Worm (Caenorhabditis elegans) whole organism, early embryonic: ENCODE data around the gene ostb-1.

Experiments
- B0310.2 ChIP-seq: sonication (generic microtip); optimal IDR thresholded peaks from 2 replicates; lab custom pipeline; 2016; ENCODE audit warnings: mild to moderate bottlenecking, missing genetic modification characterization, missing compliant biosample characterization
- F13C5.2 ChIP-seq: sonication (generic microtip); optimal IDR thresholded peaks from 2 replicates; lab custom pipeline; 2017; ENCODE audit warnings: mild to moderate bottlenecking, missing genetic modification characterization, inconsistent platforms, missing compliant biosample characterization
- aly-1 ChIP-seq: sonication (generic microtip); optimal IDR thresholded peaks from 2 replicates; lab custom pipeline; 2016; ENCODE audit warnings: missing genetic modification characterization, missing compliant biosample characterization
- ama-1 ChIP-seq: fragments of 150-350 bp; optimal IDR thresholded peaks from 2 replicates; lab custom pipeline; 2014
- ceh-13 ChIP-seq: fragments of 200-800 bp; sonication (Bioruptor generic); optimal IDR thresholded peaks from 2 replicates; lab custom pipeline; 2018; ENCODE audit warnings: mild to moderate bottlenecking, missing genetic modification characterization, missing compliant biosample characterization
- ceh-36 ChIP-seq: sonication (generic microtip); optimal IDR thresholded peaks from 2 replicates; lab custom pipeline; 2016; ENCODE audit warnings: missing genetic modification characterization, inconsistent platforms, missing compliant biosample characterization
- ets-7 ChIP-seq: sonication (generic microtip); optimal IDR thresholded peaks from 2 replicates; lab custom pipeline; 2016; ENCODE audit warnings: missing genotype, missing genetic modification characterization, missing compliant biosample characterization
- flt-1 ChIP-seq: fragments of 200-800 bp; sonication (Bioruptor generic); IDR thresholded peaks from 2 replicates; pipeline ENCODE4 v1.3.6; 2022; ENCODE audit warnings: missing genetic modification characterization, missing compliant biosample characterization
- hmbx-1 ChIP-seq: sonication (generic microtip); optimal IDR thresholded peaks from 2 replicates; lab custom pipeline; 2016; ENCODE audit warnings: mild to moderate bottlenecking, missing genetic modification characterization, missing compliant biosample characterization
- hmg-4 ChIP-seq: fragments of 200-800 bp; sonication (Bioruptor generic); optimal IDR thresholded peaks from 2 replicates; lab custom pipeline; 2018; ENCODE audit warnings: mild to moderate bottlenecking, missing genetic modification characterization, missing compliant biosample characterization
- hnd-1 ChIP-seq: sonication (generic microtip); optimal IDR thresholded peaks from 2 replicates; lab custom pipeline; 2016; ENCODE audit warnings: missing genetic modification characterization, missing compliant biosample characterization
- pes-1 ChIP-seq: fragments of 200-800 bp; sonication (Bioruptor generic); IDR thresholded peaks from 2 replicates; pipeline ENCODE4 v1.3.6; 2022; ENCODE audit warnings: missing genetic modification reagents, missing genetic modification characterization, missing compliant biosample characterization
- scrt-1 ChIP-seq: fragments of 200-800 bp; sonication (Bioruptor generic); IDR thresholded peaks from 2 replicates; pipeline ENCODE4 v1.3.6; 2022; ENCODE audit warnings: missing genetic modification characterization, missing compliant biosample characterization
- sea-1 ChIP-seq: fragments of 200-800 bp; sonication (Bioruptor generic); conservative IDR thresholded peaks from 2 replicates; pipeline ENCODE4 v1.3.6; 2022; ENCODE audit warnings: missing genetic modification characterization, missing compliant biosample characterization
- tbx-11 ChIP-seq: fragments of 200-800 bp; sonication (Bioruptor generic); IDR thresholded peaks from 2 replicates; pipeline ENCODE4 v1.3.6; 2022; ENCODE audit warnings: missing genetic modification characterization, missing compliant biosample characterization
- tbx-37 ChIP-seq: fragments of 200-800 bp; sonication (Bioruptor generic); conservative IDR thresholded peaks from 2 replicates; pipeline ENCODE4 v1.3.6; 2022; ENCODE audit warnings: missing genetic modification reagents, missing genetic modification characterization, missing compliant biosample characterization
- tra-4 ChIP-seq: sonication (generic microtip); optimal IDR thresholded peaks from 2 replicates; lab custom pipeline; 2017; ENCODE audit warnings: missing genetic modification characterization, missing compliant biosample characterization

Gene ostb-1

DNA sequence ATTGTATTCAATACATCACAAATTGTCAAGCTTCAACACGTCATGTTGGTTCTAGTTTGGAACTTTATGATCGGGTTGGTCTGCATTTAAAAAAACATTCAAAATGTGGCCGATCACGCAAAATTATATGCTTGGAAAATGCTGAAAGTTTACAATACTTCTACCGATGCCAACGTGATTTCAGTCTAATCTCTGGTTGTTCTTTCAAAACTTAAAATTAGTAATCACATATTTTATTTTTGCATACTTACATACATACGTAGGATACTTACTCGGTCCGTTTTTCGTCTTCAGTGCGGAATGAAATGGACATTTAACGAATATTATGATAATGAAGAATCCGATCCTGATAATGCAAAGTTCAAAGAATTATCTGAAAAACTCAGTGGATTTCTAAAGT is 39.2 kb upstream of the ostb-1 start, which contains the start of gene srw-62:
Gene srw-62, plus strand, starts transcription at position 301 of the 400 bp plus-strand sequence.
- TF ChIP-seq ceh-13 (GFP tag; lab: Kevin White, UChicago) = no peak
- no peak for TF ChIP-seq pes-1 (GFP tag; lab: Robert Waterston, UW)
- TF ChIP-seq hmbx-1 (tag; lab: Kevin White, UChicago) = no peak
- no peak for TF ChIP-seq tra-4 (tag; lab: Kevin White, UChicago)
- TF ChIP-seq hnd-1 (tag; lab: Kevin White, UChicago) = no peak
- TF ChIP-seq B0310.2 (tag; lab: Kevin White, UChicago) = no peak
- TF ChIP-seq ceh-36 = no peak

DNA sequence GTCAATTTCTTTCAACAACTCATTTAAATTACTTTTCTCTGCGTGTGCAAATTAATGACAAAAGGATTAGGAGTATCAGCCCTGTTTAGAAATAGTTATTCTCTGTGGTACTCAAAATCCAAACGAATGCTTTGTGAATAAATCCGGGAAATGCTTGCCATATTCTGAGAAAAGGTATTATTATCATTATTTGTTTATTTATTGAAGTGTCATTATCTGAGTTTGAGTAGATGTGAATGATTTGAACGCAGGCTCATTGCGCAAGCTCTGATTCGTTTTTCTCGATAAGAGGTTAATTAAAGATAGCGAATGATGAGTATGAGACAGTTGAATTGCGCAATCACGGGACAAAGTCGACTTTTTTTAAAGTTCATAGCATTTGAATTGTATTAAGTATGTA is 36.4 kb upstream of the ostb-1 start:
- TF ChIP-seq pes-1 (GFP tag; lab: Robert Waterston, UW) (no peak), flt-1 (GFP tag; lab: Robert Waterston, UW) (no peak), tbx-37 (GFP tag; lab: Robert Waterston, UW) (no peak), F13C5.2 (tag; lab: Kevin White, UChicago) (no peak), hnd-1 (tag; lab: Kevin White, UChicago) (no peak), B0310.2 (tag; lab: Kevin White, UChicago) (no peak), tbx-11 (GFP tag; lab: Robert Waterston, UW) (no peak), hmg-4 (no peak), hmbx-1 (tag; lab: Kevin White, UChicago) (no peak), ets-7 (no peak), ama-1 (lab: Kevin White, UChicago) (no peak), ceh-36 (no peak), tra-4 (tag; lab: Kevin White, UChicago) (no peak), ceh-13 (GFP tag; lab: Kevin White, UChicago) (no peak)

DNA sequence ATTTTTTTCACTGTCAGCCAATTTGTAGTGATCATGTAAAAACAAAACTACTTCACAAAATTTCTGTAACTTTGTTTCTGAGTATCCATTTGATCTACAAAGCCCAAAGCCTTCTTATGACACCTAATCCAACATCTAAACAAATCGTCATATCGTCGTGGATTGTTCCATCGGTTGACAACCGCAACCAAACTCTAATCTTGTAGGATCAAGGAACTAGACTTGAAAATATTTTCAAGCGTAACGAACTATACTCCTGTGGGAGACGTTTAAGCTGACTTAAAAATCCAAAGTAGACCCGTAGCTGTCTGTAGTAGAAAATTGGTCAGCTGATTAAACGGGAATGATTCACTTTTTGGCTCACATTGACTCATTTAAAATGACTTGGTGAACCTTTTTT is 34.7 kb upstream of the ostb-1 start:
- TF ChIP-seq aly-1 (tag; lab: Kevin White, UChicago) (no peak), pes-1 (GFP tag; lab: Robert Waterston, UW) (no peak), tbx-37 (GFP tag; lab: Robert Waterston, UW) (no peak), hnd-1 (tag; lab: Kevin White, UChicago) (no peak), hmbx-1 (tag; lab: Kevin White, UChicago) (no peak), ama-1 (lab: Kevin White, UChicago) (no peak), sea-1 (GFP tag; lab: Robert Waterston, UW) (no peak), F13C5.2 (tag; lab: Kevin White, UChicago) (no peak), tra-4 (tag; lab: Kevin White, UChicago) (no peak)

DNA sequence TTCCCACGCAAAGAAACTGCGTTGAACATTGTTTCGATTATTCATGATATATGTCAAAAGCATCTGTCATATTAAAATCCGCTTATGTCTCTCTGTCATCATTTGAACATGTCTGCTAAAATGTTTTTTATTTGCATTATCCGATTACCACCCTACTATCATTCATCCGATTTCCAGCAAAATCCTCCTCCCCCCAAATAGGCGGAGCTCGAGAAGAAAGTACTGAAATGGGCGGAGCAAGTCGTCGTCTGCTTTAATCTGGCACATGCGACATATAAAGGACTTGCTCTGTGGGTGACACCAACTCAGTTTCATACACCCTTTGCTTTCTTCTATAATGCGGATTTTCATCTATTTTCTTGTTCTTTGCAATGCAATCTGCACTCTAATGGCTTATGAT is 32.3 kb upstream of the ostb-1 start, which contains the start of gene T09A5.14:
Gene T09A5.14, plus strand, starts transcription at position 301 of the 400 bp plus-strand sequence.
- TF ChIP-seq F13C5.2 (tag; lab: Kevin White, UChicago) (no peak), pes-1 (GFP tag; lab: Robert Waterston, UW) (no peak), ets-7 (no peak), aly-1 (tag; lab: Kevin White, UChicago) (no peak), hmg-4 (no peak), flt-1 (GFP tag; lab: Robert Waterston, UW) (no peak), tbx-11 (GFP tag; lab: Robert Waterston, UW) (no peak), scrt-1 (GFP tag; lab: Robert Waterston, UW) (no peak), ceh-36 (no peak)

DNA sequence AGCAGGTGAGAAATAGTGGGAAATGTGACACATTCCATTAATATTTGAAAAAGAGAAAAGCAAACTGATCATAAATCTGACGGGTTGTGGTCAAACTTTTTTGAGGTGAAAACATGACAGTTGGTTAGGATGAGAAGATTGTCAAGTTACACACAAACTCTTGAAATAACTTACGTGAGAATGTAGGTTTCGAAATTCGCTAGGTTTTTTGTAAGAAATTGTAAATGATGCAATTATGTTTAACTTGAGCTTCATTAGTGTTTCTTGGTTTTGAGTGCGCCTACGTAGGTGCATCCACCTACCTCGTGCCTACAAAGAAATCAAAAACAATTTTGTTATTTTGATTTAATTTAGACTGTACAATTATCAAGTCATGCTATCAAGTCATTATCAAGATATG is 29.0 kb upstream of the ostb-1 start, which contains the start of gene cex-2:
Gene cex-2, minus strand, starts transcription at position 101 of the 400 bp plus-strand sequence.
- no peak for TF ChIP-seq aly-1 (tag; lab: Kevin White, UChicago)
- TF ChIP-seq tbx-11 (GFP tag; lab: Robert Waterston, UW) = no peak
- no peak for TF ChIP-seq ceh-36
- TF ChIP-seq ets-7 = no peak
- TF ChIP-seq sea-1 (GFP tag; lab: Robert Waterston, UW) = no peak
- no peak for TF ChIP-seq B0310.2 (tag; lab: Kevin White, UChicago)
- no peak for TF ChIP-seq F13C5.2 (tag; lab: Kevin White, UChicago)
- no peak for TF ChIP-seq ama-1 (lab: Kevin White, UChicago)
- no peak for TF ChIP-seq flt-1 (GFP tag; lab: Robert Waterston, UW)
- TF ChIP-seq pes-1 (GFP tag; lab: Robert Waterston, UW) = no peak
- no peak for TF ChIP-seq tbx-37 (GFP tag; lab: Robert Waterston, UW)
- TF ChIP-seq hmg-4 = no peak
- TF ChIP-seq scrt-1 (GFP tag; lab: Robert Waterston, UW) = no peak
- no peak for TF ChIP-seq hmbx-1 (tag; lab: Kevin White, UChicago)
- TF ChIP-seq hnd-1 (tag; lab: Kevin White, UChicago) = no peak
- no peak for TF ChIP-seq tra-4 (tag; lab: Kevin White, UChicago)
- no peak for TF ChIP-seq ceh-13 (GFP tag; lab: Kevin White, UChicago)

DNA sequence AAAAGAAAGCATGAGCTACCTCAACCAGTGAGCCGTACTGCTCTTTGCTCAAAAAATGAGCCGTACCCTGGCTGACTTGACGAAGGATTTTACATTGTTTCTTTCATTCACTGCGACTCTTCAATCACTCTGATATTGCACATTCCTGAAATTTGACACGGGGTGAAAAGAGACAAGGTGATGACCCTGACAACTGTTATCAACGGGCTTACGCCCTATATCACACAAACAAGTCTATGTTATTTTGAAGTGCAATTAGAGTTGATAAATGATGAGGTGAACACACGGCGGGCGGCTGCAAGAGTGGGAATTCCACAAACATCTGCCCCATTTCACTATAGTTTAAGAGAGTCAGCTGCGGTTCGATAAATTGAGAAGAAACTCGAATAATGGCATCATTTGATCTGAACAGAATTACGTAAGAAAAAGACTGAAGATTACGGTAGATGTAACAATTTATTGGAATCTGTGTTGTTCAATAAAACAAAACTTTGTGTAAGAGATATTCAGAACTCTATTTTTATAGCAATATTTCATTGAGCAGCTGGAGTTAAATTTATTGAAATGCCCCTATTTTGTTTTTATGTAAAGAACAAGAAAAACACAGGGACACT is 27.6 kb upstream of the ostb-1 start:
- TF ChIP-seq tbx-11 (GFP tag; lab: Robert Waterston, UW) = no peak
- TF ChIP-seq hmbx-1 (tag; lab: Kevin White, UChicago) = no peak
- no peak for TF ChIP-seq tbx-37 (GFP tag; lab: Robert Waterston, UW)
- TF ChIP-seq aly-1 (tag; lab: Kevin White, UChicago) = no peak
- TF ChIP-seq ets-7 = no peak
- no peak for TF ChIP-seq ama-1 (lab: Kevin White, UChicago)
- no peak for TF ChIP-seq ceh-13 (GFP tag; lab: Kevin White, UChicago)
- no peak for TF ChIP-seq hnd-1 (tag; lab: Kevin White, UChicago)

DNA sequence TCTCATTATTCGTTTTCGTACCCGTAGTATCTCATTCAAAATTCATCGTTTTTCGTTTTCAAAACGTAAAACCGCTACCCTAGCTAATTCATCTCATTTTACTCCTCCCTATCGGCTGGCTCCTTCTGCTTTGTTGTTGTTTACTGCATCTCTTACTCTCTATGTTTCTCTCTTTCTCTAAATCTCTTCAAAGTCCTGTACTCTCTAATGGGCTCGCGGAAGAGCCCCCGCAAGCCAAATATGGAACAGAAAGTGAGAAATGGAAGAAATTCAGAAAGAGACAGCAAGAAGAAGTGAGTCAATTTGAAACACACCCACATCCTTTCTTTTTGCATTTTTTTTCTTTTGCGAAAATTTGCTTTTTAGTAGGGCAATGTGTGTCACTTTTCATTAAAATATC is 25.6 kb upstream of the ostb-1 start:
- TF ChIP-seq F13C5.2 (tag; lab: Kevin White, UChicago) (no peak), hmg-4 (no peak), scrt-1 (GFP tag; lab: Robert Waterston, UW) (no peak), ama-1 (lab: Kevin White, UChicago) (no peak), tra-4 (tag; lab: Kevin White, UChicago) (no peak), tbx-11 (GFP tag; lab: Robert Waterston, UW) (no peak), pes-1 (GFP tag; lab: Robert Waterston, UW) (no peak), flt-1 (GFP tag; lab: Robert Waterston, UW) (no peak), B0310.2 (tag; lab: Kevin White, UChicago) (no peak), ceh-36 (no peak)
